Worm (Caenorhabditis elegans): ENCODE data around the gene nonu-1.

Gene nonu-1

ce11 chrIII:4878281-4878680 is 28.6 kb upstream of the nonu-1 start, which contains the start of the genes tost-1 and arx-6 (continued):
- no peak for TF ChIP-seq F22D6.2 (tag; optimal IDR thresholded peaks at IDR 0.05)
- TF ChIP-seq fkh-3 (tag; optimal IDR thresholded peaks at IDR 0.05): no peak
- no peak for TF ChIP-seq F10E7.11 (tag; optimal IDR thresholded peaks at IDR 0.05)
- no peak for TF ChIP-seq nhr-179 (tag; optimal IDR thresholded peaks at IDR 0.05)
- TF ChIP-seq bed-2 (GFP tag; IDR thresholded peaks at IDR 0.05): no peak
- TF ChIP-seq ceh-40 (GFP tag; IDR thresholded peaks at IDR 0.05): no peak
- TF ChIP-seq F33H1.4 (GFP tag; IDR thresholded peaks at IDR 0.05): 0 out of 2 replicates have a peak, but pooled peaks have one; percentile 18
- TF ChIP-seq Y53F4B.3 (GFP tag; IDR thresholded peaks at IDR 0.05): no peak
- TF ChIP-seq die-1 (tag; optimal IDR thresholded peaks at IDR 0.05): no peak
- TF ChIP-seq ztf-22 (GFP tag; optimal IDR thresholded peaks at IDR 0.05): no peak
- TF ChIP-seq lin-54 (GFP tag; optimal IDR thresholded peaks at IDR 0.05): peak; percentile 69
- TF ChIP-seq dpff-1 (tag; optimal IDR thresholded peaks at IDR 0.05): no peak
- no peak for TF ChIP-seq ztf-25 (GFP tag; IDR thresholded peaks at IDR 0.05)
- TF ChIP-seq gei-17 (GFP tag; optimal IDR thresholded peaks at IDR 0.05): no peak
- TF ChIP-seq xnd-1 (tag; optimal IDR thresholded peaks at IDR 0.05): no peak
- TF ChIP-seq D2030.7 (GFP tag; IDR thresholded peaks at IDR 0.05): peak; percentile 48; the same call in 1 of the 2 replicates
- peak; percentile 63 for TF ChIP-seq madf-6 (GFP tag; IDR thresholded peaks at IDR 0.05)
- no peak for TF ChIP-seq Y79H2A.3 (GFP tag; conservative IDR thresholded peaks at IDR 0.05)
- TF ChIP-seq F39B2.1 (GFP tag; IDR thresholded peaks at IDR 0.05): no peak
- no peak for TF ChIP-seq B0019.2 (GFP tag; conservative IDR thresholded peaks at IDR 0.05)
- TF ChIP-seq ztf-6 (GFP tag; IDR thresholded peaks at IDR 0.05): no peak
- no peak for TF ChIP-seq hmg-20 (GFP tag; IDR thresholded peaks at IDR 0.05)
- TF ChIP-seq dox-1 (GFP tag; IDR thresholded peaks at IDR 0.05): 0 out of 2 replicates have a peak, but pooled peaks have one; percentile 11
- TF ChIP-seq lin-35 (GFP tag; optimal IDR thresholded peaks at IDR 0.05): peak in 1 of 3 experiments; percentile 52
- TF ChIP-seq ceh-27 (GFP tag; optimal IDR thresholded peaks at IDR 0.05): no peak
- TF ChIP-seq hlh-26 (GFP tag; conservative IDR thresholded peaks at IDR 0.05): no peak
- TF ChIP-seq snpc-3.4 (tag; optimal IDR thresholded peaks at IDR 0.05): no peak
- TF ChIP-seq K12H6.12 (tag; optimal IDR thresholded peaks at IDR 0.05): no peak
- TF ChIP-seq hlh-12 (tag; optimal IDR thresholded peaks at IDR 0.05): no peak
- no peak for TF ChIP-seq sea-2 (GFP tag; IDR thresholded peaks at IDR 0.05)
- TF ChIP-seq repo-1 (tag; optimal IDR thresholded peaks at IDR 0.05): no peak
- no peak for TF ChIP-seq nfya-1 (tag; optimal IDR thresholded peaks at IDR 0.05; ENCODE audit: borderline replicate concordance, insufficient read depth)
- TF ChIP-seq C17E4.6 (GFP tag; IDR thresholded peaks at IDR 0.05): no peak
- TF ChIP-seq atf-7 (tag; optimal IDR thresholded peaks at IDR 0.05): no peak
- no peak for TF ChIP-seq F57A8.1 (GFP tag; optimal IDR thresholded peaks at IDR 0.05)

ce11 chrIII:4875663-4876062 is 26.0 kb upstream of the nonu-1 start:
- TF ChIP-seq snpc-4 (GFP tag; optimal IDR thresholded peaks at IDR 0.05): no peak
- TF ChIP-seq snpc-4 (tag; optimal IDR thresholded peaks at IDR 0.05): no peak
- peak in 1 of 3 experiments; percentile 61 for TF ChIP-seq lin-35 (GFP tag; optimal IDR thresholded peaks at IDR 0.05)

- TF ChIP-seq F57C9.4 (tag; optimal IDR thresholded peaks at IDR 0.05): no peak
- TF ChIP-seq lin-54 (GFP tag; optimal IDR thresholded peaks at IDR 0.05): no peak
- TF ChIP-seq ztf-3 (GFP tag; optimal IDR thresholded peaks at IDR 0.05): no peak
Measured at ce11 chrIII:4874671-4875070, 25.0 kb upstream of the nonu-1 start, which contains the start of gene C35D10.12. C35D10.12 (minus strand) TSS chrIII:4874771.
